Fruit fly (Drosophila melanogaster): ENCODE measurements around the gene CG42371.

The CG42371 gene

DNA sequence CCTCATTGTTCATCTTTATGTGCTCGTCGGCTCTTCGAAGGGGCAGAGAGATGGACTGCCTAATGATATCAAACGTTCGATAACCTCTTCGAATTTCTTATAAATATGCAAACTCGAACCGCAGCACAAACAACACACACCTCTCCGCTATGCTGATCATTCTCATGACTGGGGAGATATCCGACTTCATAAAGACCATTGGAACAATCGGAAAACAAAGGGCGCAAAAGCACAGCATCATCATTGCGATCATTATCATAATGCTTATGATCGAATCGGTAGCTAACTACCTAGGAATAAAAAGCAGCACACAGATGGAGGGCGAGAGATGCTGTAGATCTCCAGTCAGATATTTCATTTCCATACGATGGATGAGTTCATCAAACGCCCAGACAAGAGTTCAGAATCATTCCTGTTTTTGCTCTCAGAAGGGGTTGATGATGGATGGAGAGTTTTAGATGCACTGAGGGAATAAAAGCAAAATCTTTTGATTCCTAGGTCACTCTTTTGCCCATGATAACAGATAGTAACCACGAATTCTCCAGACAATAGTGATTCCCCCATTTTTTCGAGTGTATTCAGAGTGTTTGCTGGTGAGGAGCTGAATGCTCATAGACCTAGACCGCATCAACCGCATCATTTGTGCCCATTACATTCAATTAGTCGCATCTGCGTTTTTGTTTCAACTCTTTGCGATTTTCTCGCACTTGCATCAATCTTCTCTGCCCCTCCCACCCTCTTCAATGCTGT is 49.9 kb downstream of the CG42371 start (continued):
- TF ChIP-seq CG17361 (GFP tag; IDR thresholded peaks at IDR 0.05) (0 out of 3 replicates have a peak, but pooled peaks have one; percentile 17), sens-2 (GFP tag; IDR thresholded peaks at IDR 0.05) (no peak), eve (GFP tag; optimal IDR thresholded peaks at IDR 0.05) (peak in 1 of 2 experiments; percentile 33), Eip74EF (GFP tag; optimal IDR thresholded peaks at IDR 0.05) (no peak), jing (GFP tag; optimal IDR thresholded peaks at IDR 0.05) (no peak), Xrp1 (GFP tag; IDR thresholded peaks at IDR 0.05) (peak; percentile 14; the same call in 1 of the 2 replicates), CG4854 (GFP tag; optimal IDR thresholded peaks at IDR 0.05) (no peak), abd-A (tag; optimal IDR thresholded peaks at IDR 0.05) (peak; percentile 82), CG1024 (GFP tag; IDR thresholded peaks at IDR 0.05) (no peak), phol (tag; optimal IDR thresholded peaks at IDR 0.05) (peak; percentile 6), Nf-YC (tag; optimal IDR thresholded peaks at IDR 0.05) (no peak), MBD-R2 (GFP tag; IDR thresholded peaks at IDR 0.05) (no peak), mld (GFP tag; IDR thresholded peaks at IDR 0.05; ENCODE audit: partially characterized antibody) (no peak), CG7745 (tag; optimal IDR thresholded peaks at IDR 0.05) (no peak), CG6813 (GFP tag; optimal IDR thresholded peaks at IDR 0.05) (no peak), repo (GFP tag; optimal IDR thresholded peaks at IDR 0.05) (no peak), ara (GFP tag; IDR thresholded peaks at IDR 0.05) (no peak), gfzf (GFP tag; optimal IDR thresholded peaks at IDR 0.05) (no peak), CG3726 (GFP tag; IDR thresholded peaks at IDR 0.05) (no peak), Dref (GFP tag; IDR thresholded peaks at IDR 0.05) (no peak), CG5953 (GFP tag; IDR thresholded peaks at IDR 0.05) (no peak), HHEX (GFP tag; optimal IDR thresholded peaks at IDR 0.05) (no peak), row (GFP tag; IDR thresholded peaks at IDR 0.05) (peak; percentile 24; the same call in 1 of the 3 replicates)

All from whole organism, embryonic.